Fruit fly (Drosophila melanogaster) whole organism, adult: ENCODE measurements around the gene msps.

Source experiments
- CG11617 ChIP-seq: fragments of 200-800 bp; sonication (Bioruptor generic); optimal IDR thresholded peaks from 2 replicates; lab custom pipeline; 2017; ENCODE audit warnings: mild to moderate bottlenecking, missing biosample characterization, missing genetic modification reagents, missing genetic modification characterization
- CG12768 ChIP-seq: fragments of 200-800 bp; sonication (Bioruptor generic); optimal IDR thresholded peaks from 2 replicates; lab custom pipeline; 2017; ENCODE audit warnings: missing biosample characterization, missing genetic modification characterization, mild to moderate bottlenecking, moderate library complexity, missing genetic modification reagents
- CG5204 ChIP-seq: fragments of 200-800 bp; sonication (Bioruptor generic); optimal IDR thresholded peaks from 2 replicates; lab custom pipeline; 2016; ENCODE audit warnings: missing biosample characterization, missing genetic modification characterization
- CG7045 ChIP-seq: fragments of 200-800 bp; sonication (Bioruptor generic); optimal IDR thresholded peaks from 2 replicates; lab custom pipeline; 2017; ENCODE audit warnings: missing biosample characterization, mild to moderate bottlenecking, missing genetic modification characterization
- Clk ChIP-seq: fragments of 200-800 bp; sonication (Bioruptor generic); optimal IDR thresholded peaks from 2 replicates; lab custom pipeline; 2017; ENCODE audit warnings: missing biosample characterization, missing genetic modification characterization
- Hr96 ChIP-seq: fragments of 200-800 bp; sonication (Bioruptor generic); optimal IDR thresholded peaks from 2 replicates; lab custom pipeline; 2016; ENCODE audit warnings: missing biosample characterization, missing genetic modification characterization
- Mnt ChIP-seq: fragments of 200-800 bp; sonication (Bioruptor generic); optimal IDR thresholded peaks from 2 replicates; lab custom pipeline; 2016; ENCODE audit warnings: missing biosample characterization, mild to moderate bottlenecking, missing genetic modification characterization
- kay ChIP-seq: fragments of 200-800 bp; sonication (Bioruptor generic); peaks from one replicate; lab custom pipeline; 2016; ENCODE audit warnings: missing biosample characterization, missing genetic modification characterization, borderline replicate concordance

dm6 chr3R:16051329-16051679 lies 703 bp downstream of the msps start:
- TF ChIP-seq CG12768 (GFP tag; lab: Kevin White, UChicago) (no peak), CG5204 (GFP tag; lab: Kevin White, UChicago) (no peak), Clk (no peak), Hr96 (GFP tag; lab: Kevin White, UChicago) (no peak), CG11617 (GFP tag; lab: Kevin White, UChicago) (no peak), kay (GFP tag; lab: Kevin White, UChicago) (no peak), CG7045 (GFP tag; lab: Kevin White, UChicago) (peak; percentile 1), Mnt (GFP tag; lab: Kevin White, UChicago) (no peak)
